Worm (Caenorhabditis elegans) whole organism, mixed stage, embryonic: ENCODE results near the gene srx-82.
A peak's percentile ranks its signal among the peaks of the same experiment; 100 is the strongest.

Experiments
- M03D4.4 ChIP-seq: sonication (generic microtip); optimal IDR thresholded peaks from 2 replicates; lab custom pipeline; 2017; ENCODE audit warnings: mild to moderate bottlenecking, missing genetic modification characterization, missing compliant biosample characterization
- bed-3 ChIP-seq: fragments of 200-800 bp; sonication (Bioruptor generic); optimal IDR thresholded peaks from 3 replicates; lab custom pipeline; 2018; ENCODE audit warnings: mild to moderate bottlenecking, missing genetic modification characterization, moderate library complexity, missing compliant biosample characterization
- blmp-1 ChIP-seq: fragments of 150-350 bp; optimal IDR thresholded peaks from 2 replicates; lab custom pipeline; 2014; ENCODE audit warnings: missing biosample characterization, missing genetic modification characterization
- ceh-39 ChIP-seq: fragments of 150-350 bp; optimal IDR thresholded peaks from 2 replicates; lab custom pipeline; 2014; ENCODE audit warnings: missing biosample characterization, missing genetic modification characterization
- ceh-43 ChIP-seq: fragments of 200-800 bp; sonication (Bioruptor generic); optimal IDR thresholded peaks from 2 replicates; lab custom pipeline; 2018; ENCODE audit warnings: mild to moderate bottlenecking, missing genetic modification characterization, moderate library complexity, missing compliant biosample characterization
- ceh-83 ChIP-seq: fragments of 200-800 bp; sonication (Bioruptor generic); optimal IDR thresholded peaks from 2 replicates; lab custom pipeline; 2018; ENCODE audit warnings: mild to moderate bottlenecking, missing genetic modification characterization, missing compliant biosample characterization
- ces-1 ChIP-seq: fragments of 150-350 bp; optimal IDR thresholded peaks from 2 replicates; lab custom pipeline; 2014; ENCODE audit warnings: missing biosample characterization, missing genetic modification reagents, missing genetic modification characterization
- elt-1 ChIP-seq: sonication (generic microtip); optimal IDR thresholded peaks from 2 replicates; lab custom pipeline; 2017; ENCODE audit warnings: missing genetic modification characterization, mild to moderate bottlenecking, missing compliant biosample characterization, antibody characterized with exemption, moderate library complexity, borderline replicate concordance; ENCODE audit not compliant: insufficient read depth
- elt-3 ChIP-seq: fragments of 150-350 bp; optimal IDR thresholded peaks from 2 replicates; lab custom pipeline; 2014; ENCODE audit warnings: missing biosample characterization, missing genetic modification characterization
- flh-1 ChIP-seq: fragments of 200-800 bp; sonication (Bioruptor generic); optimal IDR thresholded peaks from 2 replicates; lab custom pipeline; 2018; ENCODE audit warnings: mild to moderate bottlenecking, missing genetic modification characterization, moderate library complexity, missing compliant biosample characterization
- hlh-1 ChIP-seq: fragments of 150-350 bp; optimal IDR thresholded peaks from 2 replicates; lab custom pipeline; 2014; ENCODE audit warnings: missing biosample characterization, missing genetic modification reagents, missing genetic modification characterization
- lin-13 ChIP-seq: fragments of 150-350 bp; optimal IDR thresholded peaks from 2 replicates; lab custom pipeline; 2014; ENCODE audit warnings: missing biosample characterization, missing genetic modification characterization
- lin-32 ChIP-seq: fragments of 200-800 bp; sonication (Bioruptor generic); optimal IDR thresholded peaks from 2 replicates; lab custom pipeline; 2018; ENCODE audit warnings: mild to moderate bottlenecking, missing genetic modification characterization, missing compliant biosample characterization
- lsy-2 ChIP-seq: fragments of 150-350 bp; optimal IDR thresholded peaks from 2 replicates; lab custom pipeline; 2014; ENCODE audit warnings: missing biosample characterization, missing genetic modification characterization
- mep-1 ChIP-seq: fragments of 150-350 bp; optimal IDR thresholded peaks from 2 replicates; lab custom pipeline; 2017; ENCODE audit warnings: missing biosample characterization, missing genetic modification reagents, missing genetic modification characterization, inconsistent platforms
- mls-2 ChIP-seq: sonication (generic microtip); optimal IDR thresholded peaks from 2 replicates; lab custom pipeline; 2016; ENCODE audit warnings: mild to moderate bottlenecking, missing genetic modification characterization, moderate library complexity, missing compliant biosample characterization
- nhr-12 ChIP-seq: fragments of 150-350 bp; optimal IDR thresholded peaks from 2 replicates; lab custom pipeline; 2014; ENCODE audit warnings: missing biosample characterization, missing genetic modification characterization
- nhr-2 ChIP-seq: fragments of 150-350 bp; optimal IDR thresholded peaks from 2 replicates; lab custom pipeline; 2014; ENCODE audit warnings: missing biosample characterization, missing genetic modification characterization
- nhr-237 ChIP-seq: fragments of 150-350 bp; optimal IDR thresholded peaks from 2 replicates; lab custom pipeline; 2014; ENCODE audit warnings: missing biosample characterization, missing genetic modification characterization
- nhr-28 ChIP-seq: fragments of 150-350 bp; optimal IDR thresholded peaks from 2 replicates; lab custom pipeline; 2014; ENCODE audit warnings: missing biosample characterization, missing genetic modification characterization
- nhr-76 ChIP-seq: sonication (generic microtip); optimal IDR thresholded peaks from 2 replicates; lab custom pipeline; 2017; ENCODE audit warnings: missing biosample characterization, missing genetic modification characterization
- pha-4 ChIP-seq: fragments of 150-350 bp; optimal IDR thresholded peaks from 2 replicates; lab custom pipeline; 2018; ENCODE audit warnings: missing biosample characterization, missing genetic modification reagents, missing genetic modification characterization
- snpc-4 ChIP-seq: fragments of 150-350 bp; optimal IDR thresholded peaks from 2 replicates; lab custom pipeline; 2014; ENCODE audit warnings: missing biosample characterization, missing genetic modification characterization
- tbx-8 ChIP-seq: fragments of 200-800 bp; sonication (Bioruptor generic); optimal IDR thresholded peaks from 2 replicates; lab custom pipeline; 2018; ENCODE audit warnings: mild to moderate bottlenecking, missing genetic modification characterization, moderate library complexity, missing compliant biosample characterization
- unc-120 ChIP-seq: sonication (generic microtip); optimal IDR thresholded peaks from 2 replicates; lab custom pipeline; 2017; ENCODE audit warnings: missing genetic modification characterization, missing compliant biosample characterization; ENCODE audit not compliant: poor library complexity, severe bottlenecking
- unc-62 ChIP-seq: fragments of 150-350 bp; optimal IDR thresholded peaks from 2 replicates; lab custom pipeline; 2014; ENCODE audit warnings: missing biosample characterization, missing genetic modification reagents, missing genetic modification characterization
- zip-8 ChIP-seq: fragments of 150-350 bp; optimal IDR thresholded peaks from 2 replicates; lab custom pipeline; 2014; ENCODE audit warnings: missing biosample characterization, missing genetic modification characterization

The srx-82 gene

ce11 chrV:11552379-11552778, 37.2 kb upstream of the srx-82 start, which contains the start of gene srx-85:
Gene srx-85, plus strand, starts transcription at chrV:11552679.
- no peak for TF ChIP-seq mep-1 (tag; lab: Kevin White, UChicago)
- TF ChIP-seq lin-13 (tag; lab: Kevin White, UChicago): no peak
- TF ChIP-seq, all 35 proteins: peak for 0

ce11 chrV:11554260-11554659, 35.3 kb upstream of the srx-82 start, which contains the start of gene duo-1:
Gene duo-1, plus strand, starts transcription at chrV:11554630.
- TF ChIP-seq nhr-2 (no peak), lsy-2 (peak; percentile 76), nhr-237 (tag; lab: Kevin White, UChicago) (no peak), ces-1 (GFP tag; lab: Kevin White, UChicago) (no peak)

ce11 chrV:11562643-11563042, 26.9 kb upstream of the srx-82 start, which contains the start of gene srx-86:
Gene srx-86, plus strand, starts transcription at chrV:11562943.
- TF ChIP-seq unc-120 (tag; lab: Kevin White, UChicago): no peak
- TF ChIP-seq, all 35 proteins: peak for 0

DNA sequence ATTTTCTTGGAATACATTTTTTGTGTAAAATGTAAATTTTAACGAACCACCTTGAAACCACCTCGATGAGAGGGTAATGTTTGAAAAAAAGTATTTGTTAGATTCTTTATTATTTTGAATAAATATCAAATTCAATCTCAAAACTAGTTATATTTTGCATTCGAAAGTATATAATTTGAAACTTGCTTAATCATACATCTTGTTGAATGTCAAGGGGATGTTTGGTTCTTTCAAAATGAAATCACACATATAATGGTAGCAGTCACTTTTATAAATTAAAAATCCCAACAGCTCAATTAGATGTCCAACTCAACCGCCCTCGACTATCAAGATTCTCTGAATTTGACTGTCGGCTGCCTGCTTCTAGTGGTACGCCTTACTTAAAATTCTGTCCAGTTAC, 25.0 kb upstream of the srx-82 start, which contains the start of gene srx-87:
srx-87 (plus strand) TSS at position 301 of the 400 bp plus-strand sequence.
- TF ChIP-seq tbx-8 (GFP tag; lab: Kevin White, UChicago) (no peak), lsy-2 (no peak), nhr-76 (tag; lab: Kevin White, UChicago) (no peak), unc-62 (GFP tag; lab: Kevin White, UChicago) (no peak), lin-32 (GFP tag; lab: Kevin White, UChicago) (no peak), snpc-4 (no peak), hlh-1 (tag; lab: Kevin White, UChicago) (no peak)

DNA sequence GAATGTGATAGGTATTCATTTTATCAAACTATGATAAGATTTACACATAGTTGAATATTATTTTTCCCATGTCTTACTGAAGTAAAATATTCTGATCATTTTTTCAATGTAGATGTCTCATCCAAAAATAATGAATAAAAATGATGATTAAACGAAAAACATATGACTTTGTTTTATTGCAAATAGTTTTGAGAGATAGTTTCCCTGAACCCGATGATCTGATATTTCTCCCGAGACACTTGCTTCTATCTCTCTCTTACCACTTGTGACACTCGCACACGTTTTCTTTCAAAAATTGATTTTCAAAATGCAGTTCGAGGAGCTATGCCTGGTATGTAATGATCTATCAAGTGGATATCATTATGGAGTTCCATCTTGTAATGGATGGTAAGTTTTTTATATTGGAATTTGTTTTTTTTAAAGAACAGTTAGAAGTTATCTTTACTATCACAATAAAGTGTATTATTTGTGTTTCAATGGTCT, 19.3 kb upstream of the srx-82 start, which contains the start of the genes nhr-101 and pms-2:
nhr-101 (plus strand) TSS at position 308 of the 483 bp plus-strand sequence.
pms-2 (minus strand) TSS at position 433 of the 483 bp plus-strand sequence.
- TF ChIP-seq ceh-39 (tag; lab: Kevin White, UChicago) (no peak), M03D4.4 (no peak), elt-1 (tag; lab: Kevin White, UChicago) (no peak), nhr-28 (tag; lab: Kevin White, UChicago) (no peak), ceh-83 (GFP tag; lab: Kevin White, UChicago) (no peak), zip-8 (tag; lab: Kevin White, UChicago) (no peak), tbx-8 (GFP tag; lab: Kevin White, UChicago) (no peak), bed-3 (no peak), lin-32 (GFP tag; lab: Kevin White, UChicago) (no peak), hlh-1 (tag; lab: Kevin White, UChicago) (no peak), flh-1 (GFP tag; lab: Kevin White, UChicago) (no peak), nhr-237 (tag; lab: Kevin White, UChicago) (no peak), blmp-1 (tag; lab: Kevin White, UChicago) (no peak), pha-4 (tag; lab: Kevin White, UChicago) (no peak), mls-2 (no peak), ceh-43 (GFP tag; lab: Kevin White, UChicago) (no peak), lsy-2 (no peak), unc-62 (GFP tag; lab: Kevin White, UChicago) (no peak)

DNA sequence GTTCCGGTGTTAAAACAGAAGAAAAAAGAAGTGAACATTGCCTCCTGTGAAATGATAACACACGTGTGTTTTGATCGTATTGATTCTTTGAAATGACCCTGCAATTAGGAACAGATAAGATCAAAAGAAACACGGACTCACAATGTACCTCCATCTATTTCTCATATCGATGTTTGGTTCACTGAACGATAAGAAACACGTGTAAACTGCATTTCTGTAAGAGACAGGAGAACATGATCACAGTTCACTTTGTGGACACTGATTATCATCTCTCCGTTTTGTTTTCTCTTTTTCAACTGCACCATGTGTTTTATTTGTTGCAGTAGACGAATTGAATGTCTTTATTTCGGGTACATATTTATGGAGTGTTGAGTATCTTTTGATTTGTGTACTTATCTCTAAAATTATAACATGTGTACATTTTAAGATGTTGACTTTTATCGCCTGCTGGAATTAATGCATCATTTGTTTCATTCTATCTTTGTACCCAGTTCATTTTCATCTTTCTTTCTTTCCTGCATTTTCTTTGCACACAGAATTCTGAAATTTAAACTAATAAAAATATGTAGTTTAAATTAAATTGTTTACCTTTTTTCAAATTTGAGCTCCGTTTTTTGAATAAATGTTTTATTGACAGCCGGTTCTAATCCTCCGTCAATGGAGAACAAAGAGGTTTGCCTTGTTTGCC, 16.6 kb upstream of the srx-82 start, which contains the start of the genes H12C20.7 and nhr-68:
H12C20.7 (minus strand) TSS at position 188 of the 688 bp plus-strand sequence.
nhr-68 (plus strand) TSS at position 638 of the 688 bp plus-strand sequence.
- TF ChIP-seq elt-3 (tag; lab: Kevin White, UChicago): no peak
- TF ChIP-seq M03D4.4: no peak
- no peak for TF ChIP-seq ceh-43 (GFP tag; lab: Kevin White, UChicago)
- peak; percentile 58 for TF ChIP-seq elt-1 (tag; lab: Kevin White, UChicago)
- TF ChIP-seq blmp-1 (tag; lab: Kevin White, UChicago): no peak
- no peak for TF ChIP-seq mep-1 (tag; lab: Kevin White, UChicago)
- no peak for TF ChIP-seq mls-2
- no peak for TF ChIP-seq pha-4 (tag; lab: Kevin White, UChicago)
- no peak for TF ChIP-seq nhr-12 (tag; lab: Kevin White, UChicago)
